Fruit fly (Drosophila melanogaster) whole organism, embryonic: Measurements from ENCODE around the gene CG14054.

ENCODE experiments used
- CG10366 ChIP-seq: fragments of 200-800 bp; sonication (Bioruptor generic); IDR thresholded peaks from 2 replicates; pipeline ENCODE4 v1.3.6; 2022; ENCODE audit warnings: missing biosample characterization, missing genetic modification characterization
- CG10543 ChIP-seq: fragments of 200-800 bp; sonication (Bioruptor generic); optimal IDR thresholded peaks from 3 replicates; lab custom pipeline; 2017; ENCODE audit warnings: missing biosample characterization, mild to moderate bottlenecking, missing genetic modification characterization, moderate library complexity
- CG11560 ChIP-seq: fragments of 200-800 bp; sonication (Bioruptor generic); IDR thresholded peaks from 3 replicates; pipeline ENCODE4 v1.3.6; 2022; ENCODE audit warnings: missing biosample characterization, missing genetic modification characterization
- CG11695 ChIP-seq: fragments of 200-800 bp; sonication (Bioruptor generic); IDR thresholded peaks from 3 replicates; pipeline ENCODE4 v1.3.6; 2022; ENCODE audit warnings: missing biosample characterization, missing genetic modification characterization
- CG11696 ChIP-seq: fragments of 200-800 bp; sonication (Bioruptor generic); IDR thresholded peaks from 2 replicates; pipeline ENCODE4 v1.3.6; 2022; ENCODE audit warnings: missing biosample characterization, missing genetic modification characterization
- CG12155 ChIP-seq: fragments of 200-800 bp; sonication (Bioruptor generic); optimal IDR thresholded peaks from 3 replicates; lab custom pipeline; 2016; ENCODE audit warnings: missing biosample characterization, missing genetic modification characterization
- CG13894 ChIP-seq: fragments of 200-800 bp; sonication (Bioruptor generic); optimal IDR thresholded peaks from 3 replicates; lab custom pipeline; 2018; ENCODE audit warnings: missing biosample characterization, mild to moderate bottlenecking, missing genetic modification characterization, moderate library complexity
- CG16863 ChIP-seq: fragments of 200-800 bp; sonication (Bioruptor generic); optimal IDR thresholded peaks from 3 replicates; lab custom pipeline; 2016; ENCODE audit warnings: missing biosample characterization, missing genetic modification characterization
- CG31224 ChIP-seq: fragments of 200-800 bp; sonication (Bioruptor generic); IDR thresholded peaks from 2 replicates; pipeline ENCODE4 v1.3.6; 2022; ENCODE audit warnings: missing biosample characterization, missing genetic modification characterization
- CG34224 ChIP-seq: fragments of 200-800 bp; sonication (Bioruptor generic); IDR thresholded peaks from 3 replicates; pipeline ENCODE4 v1.3.6; 2022; ENCODE audit warnings: missing biosample characterization, missing genetic modification characterization; ENCODE audit not compliant: partially characterized antibody
- CG4328 ChIP-seq: fragments of 200-800 bp; sonication (Bioruptor generic); optimal IDR thresholded peaks from 3 replicates; lab custom pipeline; 2017; ENCODE audit warnings: missing biosample characterization, missing genetic modification reagents, missing genetic modification characterization
- CG4707 ChIP-seq: fragments of 200-800 bp; sonication (Bioruptor generic); optimal IDR thresholded peaks from 2 replicates; lab custom pipeline; 2018; ENCODE audit warnings: missing biosample characterization, mild to moderate bottlenecking, missing genetic modification characterization, moderate library complexity
- CG5180 ChIP-seq: fragments of 200-800 bp; sonication (Bioruptor generic); optimal IDR thresholded peaks from 3 replicates; lab custom pipeline; 2017; ENCODE audit warnings: missing biosample characterization, missing genetic modification characterization, mild to moderate bottlenecking, moderate library complexity, missing genetic modification reagents
- CG5245 ChIP-seq: fragments of 200-800 bp; sonication (Bioruptor generic); optimal IDR thresholded peaks from 3 replicates; lab custom pipeline; 2016; ENCODE audit warnings: missing biosample characterization, missing genetic modification characterization
- CG6689 ChIP-seq: fragments of 200-800 bp; sonication (Bioruptor generic); IDR thresholded peaks from 2 replicates; pipeline ENCODE4 v1.3.6; 2022; ENCODE audit warnings: missing biosample characterization, missing genetic modification characterization
- CG6791 ChIP-seq: fragments of 200-800 bp; sonication (Bioruptor generic); IDR thresholded peaks from 3 replicates; pipeline ENCODE4 v1.3.6; 2022; ENCODE audit warnings: missing biosample characterization, missing genetic modification characterization; ENCODE audit not compliant: partially characterized antibody
- CG7271 ChIP-seq: fragments of 200-800 bp; sonication (Bioruptor generic); optimal IDR thresholded peaks from 2 replicates; lab custom pipeline; 2018; ENCODE audit warnings: missing biosample characterization, mild to moderate bottlenecking, missing genetic modification characterization, moderate library complexity
- CG8359 ChIP-seq: fragments of 200-800 bp; sonication (Bioruptor generic); optimal IDR thresholded peaks from 2 replicates; lab custom pipeline; 2017; ENCODE audit warnings: missing biosample characterization, mild to moderate bottlenecking, missing genetic modification characterization, borderline replicate concordance
- CG8765 ChIP-seq: fragments of 200-800 bp; sonication (Bioruptor generic); IDR thresholded peaks from 2 replicates; pipeline ENCODE4 v1.3.6; 2022; ENCODE audit warnings: missing biosample characterization, missing genetic modification characterization
- Camta ChIP-seq: fragments of 200-800 bp; sonication (Bioruptor generic); optimal IDR thresholded peaks from 2 replicates; lab custom pipeline; 2016; ENCODE audit warnings: missing biosample characterization, missing genetic modification characterization
- CkIIα-i1 ChIP-seq: fragments of 200-800 bp; sonication (Bioruptor generic); IDR thresholded peaks from 2 replicates; pipeline ENCODE4 v1.3.6; 2022; ENCODE audit warnings: missing biosample characterization, missing genetic modification characterization
- Elba2 ChIP-seq: fragments of 200-800 bp; sonication (Bioruptor generic); optimal IDR thresholded peaks from 3 replicates; lab custom pipeline; 2016; ENCODE audit warnings: missing biosample characterization, missing genetic modification characterization
- MESR4 ChIP-seq: fragments of 200-800 bp; sonication (Bioruptor generic); optimal IDR thresholded peaks from 2 replicates; lab custom pipeline; 2018; ENCODE audit warnings: missing biosample characterization, mild to moderate bottlenecking, missing genetic modification characterization, moderate library complexity
- NC2α ChIP-seq: fragments of 200-800 bp; sonication (Bioruptor generic); optimal IDR thresholded peaks from 2 replicates; lab custom pipeline; 2016; ENCODE audit warnings: missing biosample characterization, missing genetic modification characterization
- Nf-YA ChIP-seq: fragments of 200-800 bp; sonication (Bioruptor generic); IDR thresholded peaks from 2 replicates; pipeline ENCODE4 v1.3.6; 2022; ENCODE audit warnings: missing biosample characterization, missing genetic modification characterization
- Xbp1 ChIP-seq: fragments of 200-800 bp; sonication (Bioruptor generic); optimal IDR thresholded peaks from 3 replicates; lab custom pipeline; 2016; ENCODE audit warnings: missing biosample characterization, mild to moderate bottlenecking, missing genetic modification characterization
- bigmax ChIP-seq: fragments of 200-800 bp; sonication (Bioruptor generic); optimal IDR thresholded peaks from 2 replicates; lab custom pipeline; 2018; ENCODE audit warnings: missing biosample characterization, mild to moderate bottlenecking, missing genetic modification characterization
- chm ChIP-seq: fragments of 200-800 bp; sonication (Bioruptor generic); IDR thresholded peaks from 2 replicates; pipeline ENCODE4 v1.3.6; 2022; ENCODE audit warnings: missing biosample characterization, missing genetic modification characterization
- chn ChIP-seq: fragments of 200-800 bp; sonication (Bioruptor generic); optimal IDR thresholded peaks from 2 replicates; lab custom pipeline; 2016; ENCODE audit warnings: missing biosample characterization, missing genetic modification characterization
- dpn ChIP-seq, 2 experiments: fragments of 200-800 bp; sonication (Bioruptor generic); optimal IDR thresholded peaks; 3 replicates each; lab custom pipeline; 2016; ENCODE audit warnings: missing biosample characterization in 2 of 2, missing genetic modification characterization in 2 of 2
- gro ChIP-seq: fragments of 200-800 bp; sonication (Bioruptor generic); optimal IDR thresholded peaks from 2 replicates; lab custom pipeline; 2016; ENCODE audit warnings: missing biosample characterization, missing genetic modification characterization
- h ChIP-seq: fragments of >200 bp; optimal IDR thresholded peaks from 2 replicates; lab custom pipeline; 2017
- kah ChIP-seq: fragments of 200-800 bp; sonication (Bioruptor generic); optimal IDR thresholded peaks from 2 replicates; lab custom pipeline; 2018; ENCODE audit warnings: missing biosample characterization, mild to moderate bottlenecking, missing genetic modification characterization
- lilli ChIP-seq: fragments of 200-800 bp; sonication (Bioruptor generic); optimal IDR thresholded peaks from 3 replicates; lab custom pipeline; 2016; ENCODE audit warnings: missing biosample characterization, missing genetic modification characterization
- luna ChIP-seq: fragments of 200-800 bp; sonication (Bioruptor generic); optimal IDR thresholded peaks from 2 replicates; lab custom pipeline; 2016; ENCODE audit warnings: missing biosample characterization, missing genetic modification characterization
- nerfin-1 ChIP-seq: fragments of 200-800 bp; sonication (Bioruptor generic); optimal IDR thresholded peaks from 3 replicates; lab custom pipeline; 2019; ENCODE audit warnings: missing biosample characterization, mild to moderate bottlenecking, missing genetic modification characterization, moderate library complexity
- org-1 ChIP-seq: fragments of 200-800 bp; sonication (Bioruptor generic); optimal IDR thresholded peaks from 2 replicates; lab custom pipeline; 2017; ENCODE audit warnings: missing biosample characterization, missing genetic modification characterization
- pb ChIP-seq: fragments of 200-800 bp; sonication (Bioruptor generic); optimal IDR thresholded peaks from 3 replicates; lab custom pipeline; 2016; ENCODE audit warnings: missing biosample characterization, missing genetic modification characterization
- pnt ChIP-seq: fragments of 200-800 bp; sonication (Bioruptor generic); optimal IDR thresholded peaks from 3 replicates; lab custom pipeline; 2016; ENCODE audit warnings: missing biosample characterization, missing genetic modification characterization
- sima ChIP-seq: fragments of 200-800 bp; sonication (Bioruptor generic); optimal IDR thresholded peaks from 2 replicates; lab custom pipeline; 2016; ENCODE audit warnings: missing biosample characterization, missing genetic modification characterization
- so ChIP-seq: fragments of 200-800 bp; sonication (Bioruptor generic); IDR thresholded peaks from 3 replicates; pipeline ENCODE4 v1.3.6; 2022; ENCODE audit warnings: missing biosample characterization, missing genetic modification characterization
- sob ChIP-seq: fragments of 200-800 bp; sonication (Bioruptor generic); IDR thresholded peaks from 2 replicates; pipeline ENCODE4 v1.3.6; 2022; ENCODE audit warnings: missing biosample characterization, missing genetic modification characterization
- sqz ChIP-seq: fragments of 200-800 bp; sonication (Bioruptor generic); optimal IDR thresholded peaks from 3 replicates; lab custom pipeline; 2018; ENCODE audit warnings: missing biosample characterization, mild to moderate bottlenecking, missing genetic modification characterization
- sr ChIP-seq: fragments of 200-800 bp; sonication (Bioruptor generic); IDR thresholded peaks from 3 replicates; pipeline ENCODE4 v1.3.6; 2022; ENCODE audit warnings: missing biosample characterization, missing genetic modification characterization
- stc ChIP-seq: fragments of 200-800 bp; sonication (Bioruptor generic); IDR thresholded peaks from 2 replicates; pipeline ENCODE4 v1.3.6; 2022; ENCODE audit warnings: missing biosample characterization, missing genetic modification characterization
- tll ChIP-seq, 2 experiments: fragments of 200-800 bp in 1 of 2; fragments of >200 bp in 1 of 2; sonication (Bioruptor generic) in 1 of 2; optimal IDR thresholded peaks; 2 replicates each; lab custom pipeline; 2017 to 2019; ENCODE audit warnings: missing biosample characterization in 2 of 2, missing genetic modification characterization in 2 of 2, mild to moderate bottlenecking in 1 of 2, moderate library complexity in 1 of 2
- tup ChIP-seq: fragments of 200-800 bp; sonication (Bioruptor generic); optimal IDR thresholded peaks from 2 replicates; lab custom pipeline; 2016; ENCODE audit warnings: missing biosample characterization, mild to moderate bottlenecking, missing genetic modification characterization, moderate library complexity
- usp ChIP-seq: fragments of >200 bp; optimal IDR thresholded peaks from 2 replicates; lab custom pipeline; 2017; ENCODE audit warnings: missing biosample characterization, missing genetic modification characterization
- zf30C ChIP-seq: fragments of 200-800 bp; sonication (Bioruptor generic); optimal IDR thresholded peaks from 3 replicates; lab custom pipeline; 2018; ENCODE audit warnings: missing biosample characterization, mild to moderate bottlenecking, missing genetic modification characterization

The CG14054 gene

dm6 chrX:2071878-2072817, 6.0 kb upstream of the CG14054 start, which contains the start of gene Rtca (continued):
- TF ChIP-seq NC2α (peak; percentile 38), Camta (peak; percentile 17), usp (no peak), CG13894 (tag; lab: Kevin White, UChicago) (peak; percentile 55), CG4707 (GFP tag; lab: Kevin White, UChicago) (no peak), lilli (peak; percentile 72), Nf-YA (GFP tag; lab: Robert Waterston, UW) (0 out of 2 replicates have a peak, but pooled peaks have one; percentile 8), dpn (GFP tag; optimal IDR thresholded peaks at IDR 0.05; lab: Kevin White, UChicago) (peak; percentile 66 to 74), sr (GFP tag; lab: Robert Waterston, UW) (no peak), CG6689 (GFP tag; lab: Robert Waterston, UW) (peak; percentile 71), tll (GFP tag; optimal IDR thresholded peaks at IDR 0.05; lab: Kevin White, UChicago) (peak in 1 of 2 experiments; percentile 17), CG11696 (GFP tag; lab: Robert Waterston, UW) (peak; percentile 95), MESR4 (GFP tag; lab: Kevin White, UChicago) (peak; percentile 12), CG31224 (peak; percentile 48; the same call in 1 of the 2 replicates), kah (peak; percentile 22), CG10366 (peak; percentile 64), Elba2 (no peak), CkIIα-i1 (GFP tag; lab: Robert Waterston, UW) (no peak), CG34224 (GFP tag; lab: Robert Waterston, UW) (0 out of 3 replicates have a peak, but pooled peaks have one; percentile 16), CG8765 (GFP tag; lab: Robert Waterston, UW) (no peak), pnt (GFP tag; lab: Kevin White, UChicago) (peak; percentile 44), sqz (GFP tag; lab: Kevin White, UChicago) (no peak), gro (GFP tag; lab: Kevin White, UChicago) (peak; percentile 42), CG11695 (GFP tag; lab: Robert Waterston, UW) (peak; percentile 67), CG11560 (tag; lab: Robert Waterston, UW) (no peak), so (GFP tag; lab: Robert Waterston, UW) (no peak; the same call in 2 of the 3 replicates), CG7271 (tag; lab: Kevin White, UChicago) (no peak), CG8359 (GFP tag; lab: Kevin White, UChicago) (no peak), org-1 (GFP tag; lab: Kevin White, UChicago) (peak; percentile 76), tup (GFP tag; lab: Kevin White, UChicago) (no peak), stc (GFP tag; lab: Robert Waterston, UW) (peak; percentile 57; the same call in 1 of the 2 replicates), CG16863 (GFP tag; lab: Kevin White, UChicago) (peak; percentile 51), CG10543 (GFP tag; lab: Kevin White, UChicago) (peak; percentile 58), nerfin-1 (tag; lab: Kevin White, UChicago) (peak; percentile 15), sob (GFP tag; lab: Robert Waterston, UW) (peak; percentile 64; the same call in 1 of the 2 replicates), CG6791 (GFP tag; lab: Robert Waterston, UW) (no peak), Xbp1 (peak; percentile 65), CG5245 (GFP tag; lab: Kevin White, UChicago) (peak; percentile 18), CG12155 (GFP tag; lab: Kevin White, UChicago) (peak; percentile 46), chm (no peak), CG4328 (GFP tag; lab: Kevin White, UChicago) (no peak), CG5180 (GFP tag; lab: Kevin White, UChicago) (peak; percentile 41), sima (peak; percentile 2), luna (no peak), h (lab: Kevin White, UChicago) (no peak), bigmax (GFP tag; lab: Kevin White, UChicago) (no peak), zf30C (GFP tag; lab: Kevin White, UChicago) (no peak), pb (peak; percentile 46), chn (GFP tag; lab: Kevin White, UChicago) (peak; percentile 32)
